Worm (Caenorhabditis elegans): ENCODE data around the gene bcl-11.

The bcl-11 gene

DNA sequence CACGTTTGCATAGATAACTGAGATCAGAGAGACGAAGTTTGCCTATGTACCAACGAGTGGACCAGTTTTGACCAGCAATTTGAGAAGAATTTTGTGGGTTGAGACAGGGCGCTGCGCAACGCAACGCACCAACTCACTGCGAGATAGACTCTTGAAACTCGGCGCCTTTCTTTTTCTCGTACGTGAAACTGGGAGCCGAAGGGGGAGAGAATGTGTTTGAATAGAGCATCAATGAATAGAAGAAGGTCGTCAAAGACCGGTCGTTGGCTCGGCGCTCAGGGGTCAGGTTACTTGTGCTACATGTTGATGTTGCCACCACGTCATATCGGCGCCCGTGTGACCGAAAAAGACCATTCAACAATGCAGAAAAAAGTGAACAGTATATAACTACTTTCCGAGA is 3.7 kb downstream of the bcl-11 start:
- no peak for TF ChIP-seq unc-120 (tag; optimal IDR thresholded peaks at IDR 0.05; ENCODE audit: poor library complexity, severe bottlenecking)

DNA sequence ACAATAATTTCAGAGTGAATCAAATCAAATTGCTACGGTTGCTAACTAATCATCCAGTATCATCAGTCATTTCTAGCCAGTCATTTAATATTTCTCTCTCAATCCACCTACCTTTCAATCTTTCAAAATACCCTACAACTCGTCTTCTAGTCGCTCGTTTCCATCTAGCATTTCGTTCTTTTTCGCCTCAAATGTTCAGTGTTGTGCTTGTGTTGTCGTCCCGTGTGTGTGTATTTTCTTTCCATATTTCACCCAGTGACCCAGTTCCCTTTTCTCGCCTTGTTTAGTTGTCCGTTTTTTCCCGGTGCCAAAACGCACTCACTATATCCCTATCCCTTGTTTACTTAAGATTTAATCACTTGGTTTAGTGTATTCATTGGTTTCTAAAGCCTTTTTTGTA is 5.9 kb downstream of the bcl-11 start:
- TF ChIP-seq lin-13 (tag; optimal IDR thresholded peaks at IDR 0.05) (no peak), sem-2 (GFP tag; optimal IDR thresholded peaks at IDR 0.05) (no peak)

DNA sequence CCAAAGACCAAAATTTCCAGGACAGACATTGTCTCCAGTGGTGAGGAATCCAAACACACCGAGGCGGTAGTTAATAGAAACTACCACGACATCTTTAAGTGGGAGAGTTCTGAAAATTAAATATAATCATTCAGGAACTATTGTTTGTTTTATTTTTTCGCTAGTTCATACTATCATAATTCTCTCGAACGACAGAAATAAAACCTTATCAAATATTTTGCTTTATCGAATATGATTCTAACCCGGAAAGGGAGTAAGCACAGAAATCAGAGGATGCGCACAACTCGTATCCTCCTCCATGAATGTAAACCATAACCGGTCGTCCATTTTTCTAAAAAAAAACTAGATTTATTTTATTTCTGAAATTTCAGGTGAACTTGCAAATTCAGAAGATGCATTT is 9.0 kb downstream of the bcl-11 start:
- no peak for TF ChIP-seq ceh-83 (GFP tag; optimal IDR thresholded peaks at IDR 0.05)
- no peak for TF ChIP-seq cnd-1 (tag; optimal IDR thresholded peaks at IDR 0.05)
- TF ChIP-seq unc-39 (tag; optimal IDR thresholded peaks at IDR 0.05), result no peak

DNA sequence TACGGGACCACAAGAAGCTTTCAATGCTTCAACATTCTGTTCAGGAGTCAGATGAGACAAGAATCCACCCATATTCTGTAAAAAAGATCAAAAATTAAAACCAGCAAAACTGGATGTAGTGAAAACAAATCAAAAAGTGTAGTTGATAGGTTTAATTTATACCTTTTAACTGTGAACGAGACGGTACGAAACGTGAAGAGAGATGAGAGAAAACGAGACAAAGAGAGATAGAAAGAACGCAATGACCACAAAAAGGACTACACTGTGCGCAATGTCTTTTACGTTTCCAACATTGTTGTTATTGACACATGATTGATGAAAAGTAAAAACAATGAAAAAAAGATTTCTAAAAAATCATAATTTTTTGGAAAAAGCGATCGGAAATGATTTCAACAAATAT is 9.8 kb downstream of the bcl-11 start, which contains the start of gene cest-33:
Gene cest-33, minus strand, starts transcription at position 75 of the 400 bp plus-strand sequence.
- TF ChIP-seq elt-3 (tag; optimal IDR thresholded peaks at IDR 0.05) (no peak), unc-62 (GFP tag; optimal IDR thresholded peaks at IDR 0.05) (no peak), elt-1 (tag; optimal IDR thresholded peaks at IDR 0.05; ENCODE audit: borderline replicate concordance, insufficient read depth) (no peak), nhr-28 (tag; optimal IDR thresholded peaks at IDR 0.05) (no peak), nhr-12 (tag; optimal IDR thresholded peaks at IDR 0.05) (no peak), blmp-1 (tag; optimal IDR thresholded peaks at IDR 0.05) (no peak), lin-32 (GFP tag; optimal IDR thresholded peaks at IDR 0.05) (no peak), lin-13 (tag; optimal IDR thresholded peaks at IDR 0.05) (no peak), ceh-83 (GFP tag; optimal IDR thresholded peaks at IDR 0.05) (no peak), tbx-8 (GFP tag; optimal IDR thresholded peaks at IDR 0.05) (no peak), cnd-1 (tag; optimal IDR thresholded peaks at IDR 0.05) (no peak), flh-1 (GFP tag; optimal IDR thresholded peaks at IDR 0.05) (no peak), bed-3 (GFP tag; optimal IDR thresholded peaks at IDR 0.05) (no peak)

DNA sequence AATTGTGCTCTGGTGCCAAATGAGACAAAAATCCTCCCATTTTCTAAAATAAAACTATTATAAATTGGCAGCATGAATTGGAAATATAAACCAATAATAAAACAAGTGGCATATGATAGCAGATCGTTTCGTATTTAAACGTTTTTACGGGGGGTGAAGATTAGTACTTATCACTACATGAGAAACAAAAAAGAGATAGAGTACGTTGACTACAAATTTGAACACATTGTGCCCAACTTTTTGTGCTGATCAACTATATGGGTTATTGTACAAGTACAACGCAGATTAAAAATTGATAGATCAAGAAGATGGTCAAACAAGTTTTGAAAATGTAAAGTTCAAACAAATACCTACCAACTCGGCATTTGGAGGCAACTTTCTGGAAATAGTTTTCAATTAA is 12.7 kb downstream of the bcl-11 start:
- TF ChIP-seq elt-3 (tag; optimal IDR thresholded peaks at IDR 0.05), result no peak
- no peak for TF ChIP-seq mep-1 (tag; optimal IDR thresholded peaks at IDR 0.05)
- no peak for TF ChIP-seq sptf-1 (tag; optimal IDR thresholded peaks at IDR 0.05)
- TF ChIP-seq mab-5 (tag; optimal IDR thresholded peaks at IDR 0.05), result no peak
- TF ChIP-seq lin-13 (tag; optimal IDR thresholded peaks at IDR 0.05), result no peak
- TF ChIP-seq nhr-12 (tag; optimal IDR thresholded peaks at IDR 0.05), result no peak
- TF ChIP-seq blmp-1 (tag; optimal IDR thresholded peaks at IDR 0.05), result no peak
- TF ChIP-seq unc-120 (tag; optimal IDR thresholded peaks at IDR 0.05; ENCODE audit: poor library complexity, severe bottlenecking), result no peak
- no peak for TF ChIP-seq cnd-1 (tag; optimal IDR thresholded peaks at IDR 0.05)
- TF ChIP-seq tbx-8 (GFP tag; optimal IDR thresholded peaks at IDR 0.05), result no peak
- TF ChIP-seq nhr-28 (tag; optimal IDR thresholded peaks at IDR 0.05), result no peak
- no peak for TF ChIP-seq snpc-4 (tag; optimal IDR thresholded peaks at IDR 0.05)
- no peak for TF ChIP-seq zip-8 (tag; optimal IDR thresholded peaks at IDR 0.05)
- TF ChIP-seq ces-1 (GFP tag; optimal IDR thresholded peaks at IDR 0.05), result no peak
- no peak for TF ChIP-seq M03D4.4 (tag; optimal IDR thresholded peaks at IDR 0.05)
- no peak for TF ChIP-seq nhr-2 (tag; optimal IDR thresholded peaks at IDR 0.05)
- no peak for TF ChIP-seq nhr-237 (tag; optimal IDR thresholded peaks at IDR 0.05)

DNA sequence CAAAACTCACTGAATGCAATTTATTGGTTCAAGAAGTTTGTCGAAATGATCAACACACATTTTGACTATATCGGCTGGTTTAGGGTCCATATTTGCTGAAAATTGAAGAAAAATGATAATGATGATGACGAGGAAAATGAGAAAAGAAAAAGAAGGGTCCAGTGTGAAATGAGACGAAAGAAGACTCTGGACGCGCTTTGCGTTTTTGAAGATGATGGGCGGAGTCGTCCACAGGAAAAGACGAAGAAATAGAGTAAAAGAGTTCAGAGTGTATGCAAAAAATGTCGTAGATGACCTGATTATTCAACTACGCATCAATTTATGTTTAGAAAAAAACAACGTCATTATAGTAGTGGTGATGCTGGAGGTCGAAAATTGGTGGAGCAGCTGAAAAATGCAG is 19.0 kb downstream of the bcl-11 start, which contains the start of gene F13H6.5:
Gene F13H6.5, minus strand, starts transcription at position 101 of the 400 bp plus-strand sequence.
- TF ChIP-seq lin-13 (tag; optimal IDR thresholded peaks at IDR 0.05), result no peak
- TF ChIP-seq bed-3 (GFP tag; optimal IDR thresholded peaks at IDR 0.05), result no peak
- no peak for TF ChIP-seq ztf-11 (tag; optimal IDR thresholded peaks at IDR 0.05)
- TF ChIP-seq nhr-237 (tag; optimal IDR thresholded peaks at IDR 0.05), result no peak
- TF ChIP-seq nhr-28 (tag; optimal IDR thresholded peaks at IDR 0.05), result no peak
- TF ChIP-seq lin-32 (GFP tag; optimal IDR thresholded peaks at IDR 0.05), result no peak

DNA sequence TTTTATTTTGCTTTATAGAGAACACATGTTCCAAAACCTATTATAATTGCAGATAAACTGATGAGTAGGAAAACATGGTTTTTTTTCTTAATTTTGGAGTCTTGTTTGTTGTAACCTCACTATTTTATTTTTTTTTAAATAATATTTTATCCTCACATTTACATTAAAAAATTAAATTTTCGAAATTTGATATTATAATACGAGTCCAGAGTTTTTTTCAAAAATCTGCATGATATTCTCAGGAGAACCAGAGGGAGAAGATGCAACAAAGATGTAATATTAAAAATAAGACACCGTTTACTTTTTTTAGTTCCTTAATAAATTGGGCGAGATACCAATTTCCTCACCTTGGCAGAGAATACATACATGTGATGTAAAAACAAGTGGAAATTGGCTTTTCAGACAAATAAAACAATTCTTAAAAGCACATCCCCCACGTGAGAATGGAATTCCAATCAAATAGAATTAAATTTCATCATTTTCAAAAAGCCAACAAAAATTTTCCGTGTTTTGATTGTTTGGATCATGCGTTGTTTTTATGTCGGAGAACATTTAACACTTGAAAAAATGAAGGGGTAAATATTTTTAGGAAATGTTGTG is 30.0 kb downstream of the bcl-11 start:
- no peak for TF ChIP-seq nhr-2 (tag; optimal IDR thresholded peaks at IDR 0.05)
- no peak for TF ChIP-seq sem-2 (GFP tag; optimal IDR thresholded peaks at IDR 0.05)
- no peak for TF ChIP-seq ces-1 (GFP tag; optimal IDR thresholded peaks at IDR 0.05)
- TF ChIP-seq lin-32 (GFP tag; optimal IDR thresholded peaks at IDR 0.05), result no peak
- no peak for TF ChIP-seq mls-2 (tag; optimal IDR thresholded peaks at IDR 0.05)
- no peak for TF ChIP-seq hlh-1 (tag; optimal IDR thresholded peaks at IDR 0.05)
- TF ChIP-seq blmp-1 (tag; optimal IDR thresholded peaks at IDR 0.05), result no peak
- TF ChIP-seq sptf-1 (tag; optimal IDR thresholded peaks at IDR 0.05), result no peak
- TF ChIP-seq bed-3 (GFP tag; optimal IDR thresholded peaks at IDR 0.05), result no peak
- no peak for TF ChIP-seq snpc-4 (tag; optimal IDR thresholded peaks at IDR 0.05)
- TF ChIP-seq mab-5 (tag; optimal IDR thresholded peaks at IDR 0.05), result no peak

Measured in whole organism, mixed stage, embryonic.